Worm (Caenorhabditis elegans) whole organism, late embryonic: ENCODE measurements around the gene pap-2.

Source experiments
- C08G9.2 ChIP-seq: sonication (generic microtip); optimal IDR thresholded peaks from 2 replicates; lab custom pipeline; 2016; ENCODE audit warnings: mild to moderate bottlenecking, missing genetic modification characterization, moderate library complexity, missing compliant biosample characterization
- C38D4.7 ChIP-seq: fragments of 200-800 bp; sonication (Bioruptor generic); optimal IDR thresholded peaks from 2 replicates; lab custom pipeline; 2018; ENCODE audit warnings: mild to moderate bottlenecking, missing genetic modification characterization, moderate library complexity, missing compliant biosample characterization
- F13H6.1 ChIP-seq: sonication (generic microtip); optimal IDR thresholded peaks from 2 replicates; lab custom pipeline; 2016; ENCODE audit warnings: missing genetic modification characterization, missing compliant biosample characterization
- K02D7.2 ChIP-seq: sonication (generic microtip); optimal IDR thresholded peaks from 2 replicates; lab custom pipeline; 2017; ENCODE audit warnings: mild to moderate bottlenecking, missing genetic modification characterization, missing compliant biosample characterization
- Y22D7AL.16 ChIP-seq: sonication (generic microtip); optimal IDR thresholded peaks from 2 replicates; lab custom pipeline; 2016; ENCODE audit warnings: missing genetic modification characterization, missing compliant biosample characterization
- ahr-1 ChIP-seq: sonication (generic microtip); optimal IDR thresholded peaks from 2 replicates; lab custom pipeline; 2016; ENCODE audit warnings: missing genetic modification characterization, missing compliant biosample characterization
- ceh-14 ChIP-seq: sonication (generic microtip); optimal IDR thresholded peaks from 2 replicates; lab custom pipeline; 2016; ENCODE audit warnings: missing genotype, missing genetic modification characterization, missing compliant biosample characterization
- ceh-18 ChIP-seq: sonication (generic microtip); optimal IDR thresholded peaks from 2 replicates; lab custom pipeline; 2016; ENCODE audit warnings: missing genetic modification characterization, missing compliant biosample characterization
- ceh-2 ChIP-seq: sonication (generic microtip); optimal IDR thresholded peaks from 2 replicates; lab custom pipeline; 2016; ENCODE audit warnings: missing genotype, missing genetic modification characterization, missing compliant biosample characterization
- ceh-24 ChIP-seq: sonication (generic microtip); optimal IDR thresholded peaks from 2 replicates; lab custom pipeline; 2016; ENCODE audit warnings: mild to moderate bottlenecking, missing genetic modification characterization, missing compliant biosample characterization
- ceh-31 ChIP-seq: sonication (generic microtip); optimal IDR thresholded peaks from 2 replicates; lab custom pipeline; 2016; ENCODE audit warnings: missing genetic modification characterization, missing compliant biosample characterization
- ceh-34 ChIP-seq: sonication (generic microtip); optimal IDR thresholded peaks from 2 replicates; lab custom pipeline; 2016; ENCODE audit warnings: mild to moderate bottlenecking, missing genetic modification characterization, missing compliant biosample characterization
- ceh-48 ChIP-seq: sonication (generic microtip); optimal IDR thresholded peaks from 2 replicates; lab custom pipeline; 2016; ENCODE audit warnings: missing genetic modification characterization, inconsistent platforms, missing compliant biosample characterization
- che-1 ChIP-seq: sonication (generic microtip); optimal IDR thresholded peaks from 2 replicates; lab custom pipeline; 2016; ENCODE audit warnings: mild to moderate bottlenecking, missing genetic modification characterization, missing compliant biosample characterization
- dmd-4 ChIP-seq: sonication (generic microtip); optimal IDR thresholded peaks from 2 replicates; lab custom pipeline; 2016; ENCODE audit warnings: borderline replicate concordance, missing genetic modification characterization, missing compliant biosample characterization
- elt-2 ChIP-seq: sonication (generic microtip); optimal IDR thresholded peaks from 2 replicates; lab custom pipeline; 2016; ENCODE audit warnings: missing genetic modification reagents, missing genetic modification characterization, missing compliant biosample characterization
- elt-4 ChIP-seq: sonication (generic microtip); optimal IDR thresholded peaks from 2 replicates; lab custom pipeline; 2016; ENCODE audit warnings: missing genetic modification characterization, missing compliant biosample characterization
- ets-4 ChIP-seq: sonication (generic microtip); optimal IDR thresholded peaks from 2 replicates; lab custom pipeline; 2016; ENCODE audit warnings: missing genetic modification characterization, missing compliant biosample characterization
- eyg-1 ChIP-seq: sonication (generic microtip); optimal IDR thresholded peaks from 2 replicates; lab custom pipeline; 2016; ENCODE audit warnings: missing genotype, missing genetic modification characterization, missing compliant biosample characterization
- fax-1 ChIP-seq: sonication (generic microtip); optimal IDR thresholded peaks from 2 replicates; lab custom pipeline; 2016; ENCODE audit warnings: missing genotype, missing genetic modification characterization, missing compliant biosample characterization
- fkh-6 ChIP-seq: sonication (generic microtip); optimal IDR thresholded peaks from 2 replicates; lab custom pipeline; 2016; ENCODE audit warnings: missing genetic modification characterization, missing compliant biosample characterization
- gmeb-2 ChIP-seq: sonication (generic microtip); optimal IDR thresholded peaks from 2 replicates; lab custom pipeline; 2016; ENCODE audit warnings: missing genetic modification characterization, inconsistent platforms, missing compliant biosample characterization
- hlh-15 ChIP-seq: sonication (generic microtip); optimal IDR thresholded peaks from 2 replicates; lab custom pipeline; 2016; ENCODE audit warnings: missing genetic modification characterization, missing compliant biosample characterization
- hlh-30 ChIP-seq: sonication (generic microtip); optimal IDR thresholded peaks from 2 replicates; lab custom pipeline; 2017; ENCODE audit warnings: antibody characterized with exemption, missing genetic modification characterization, missing compliant biosample characterization; ENCODE audit not compliant: insufficient read depth
- hlh-6 ChIP-seq: sonication (generic microtip); optimal IDR thresholded peaks from 2 replicates; lab custom pipeline; 2016; ENCODE audit warnings: missing genotype, missing genetic modification characterization, missing compliant biosample characterization
- hlh-8 ChIP-seq: sonication (generic microtip); optimal IDR thresholded peaks from 2 replicates; lab custom pipeline; 2016; ENCODE audit warnings: missing genotype, missing genetic modification characterization, missing compliant biosample characterization
- lim-6 ChIP-seq: sonication (generic microtip); optimal IDR thresholded peaks from 2 replicates; lab custom pipeline; 2016; ENCODE audit warnings: missing genetic modification characterization, missing compliant biosample characterization
- lin-11 ChIP-seq: fragments of 200-800 bp; sonication (Bioruptor generic); optimal IDR thresholded peaks from 2 replicates; lab custom pipeline; 2018; ENCODE audit warnings: mild to moderate bottlenecking, missing genetic modification characterization, missing compliant biosample characterization
- madf-2 ChIP-seq: sonication (generic microtip); optimal IDR thresholded peaks from 2 replicates; lab custom pipeline; 2017; ENCODE audit warnings: missing genetic modification characterization, missing compliant biosample characterization
- mec-3 ChIP-seq: sonication (generic microtip); optimal IDR thresholded peaks from 2 replicates; lab custom pipeline; 2016; ENCODE audit warnings: borderline replicate concordance, missing genetic modification characterization, missing compliant biosample characterization
- nfya-1 ChIP-seq: sonication (generic microtip); optimal IDR thresholded peaks from 2 replicates; lab custom pipeline; 2017; ENCODE audit warnings: missing genetic modification characterization, mild to moderate bottlenecking, missing compliant biosample characterization, antibody characterized with exemption, moderate library complexity
- nhr-232 ChIP-seq: sonication (generic microtip); optimal IDR thresholded peaks from 2 replicates; lab custom pipeline; 2016; ENCODE audit warnings: missing genetic modification characterization, missing compliant biosample characterization
- pha-2 ChIP-seq: sonication (generic microtip); optimal IDR thresholded peaks from 2 replicates; lab custom pipeline; 2017; ENCODE audit warnings: mild to moderate bottlenecking, missing genetic modification characterization, missing compliant biosample characterization
- ref-2 ChIP-seq: sonication (generic microtip); optimal IDR thresholded peaks from 2 replicates; lab custom pipeline; 2016; ENCODE audit warnings: missing genetic modification characterization, missing compliant biosample characterization
- rnt-1 ChIP-seq: sonication (generic microtip); optimal IDR thresholded peaks from 2 replicates; lab custom pipeline; 2016; ENCODE audit warnings: missing genetic modification characterization, missing compliant biosample characterization
- sdc-2 ChIP-seq: sonication (generic microtip); optimal IDR thresholded peaks from 2 replicates; lab custom pipeline; 2016; ENCODE audit warnings: missing genotype, missing genetic modification characterization, missing compliant biosample characterization
- tbx-2 ChIP-seq: sonication (generic microtip); optimal IDR thresholded peaks from 2 replicates; lab custom pipeline; 2016; ENCODE audit warnings: missing genetic modification characterization, missing compliant biosample characterization
- tbx-7 ChIP-seq: sonication (generic microtip); optimal IDR thresholded peaks from 2 replicates; lab custom pipeline; 2016; ENCODE audit warnings: missing genotype, missing genetic modification characterization, missing compliant biosample characterization
- unc-42 ChIP-seq: sonication (generic microtip); optimal IDR thresholded peaks from 2 replicates; lab custom pipeline; 2016; ENCODE audit warnings: missing genotype, missing genetic modification characterization, missing compliant biosample characterization
- zip-5 ChIP-seq: sonication (generic microtip); optimal IDR thresholded peaks from 2 replicates; lab custom pipeline; 2016; ENCODE audit warnings: missing genetic modification characterization, missing compliant biosample characterization

The pap-2 gene

ce11 chrII:9592737-9593136 is 16.5 kb downstream of the pap-2 start, which contains the start of gene parp-2:
parp-2 (plus strand) TSS chrII:9593037.
- TF ChIP-seq ceh-14 (tag; lab: Kevin White, UChicago) (no peak), lim-6 (tag; lab: Kevin White, UChicago) (no peak), lin-11 (tag; lab: Kevin White, UChicago) (no peak), elt-2 (tag; lab: Kevin White, UChicago) (no peak), hlh-15 (no peak), C38D4.7 (GFP tag; lab: Kevin White, UChicago) (no peak), Y22D7AL.16 (tag; lab: Kevin White, UChicago) (no peak), ceh-24 (tag; lab: Kevin White, UChicago) (no peak), madf-2 (tag; lab: Kevin White, UChicago) (no peak), tbx-7 (tag; lab: Kevin White, UChicago) (no peak), hlh-8 (no peak), gmeb-2 (no peak), pha-2 (tag; lab: Kevin White, UChicago) (no peak), tbx-2 (tag; lab: Kevin White, UChicago) (no peak), hlh-6 (no peak)

- no peak for TF ChIP-seq che-1 (tag; lab: Kevin White, UChicago)
- TF ChIP-seq hlh-6, result peak; percentile 74
- peak; percentile 93 for TF ChIP-seq ceh-2 (tag; lab: Kevin White, UChicago)
- no peak for TF ChIP-seq K02D7.2 (tag; lab: Kevin White, UChicago)
- TF ChIP-seq hlh-8, result peak; percentile 60
- TF ChIP-seq unc-42 (tag; lab: Kevin White, UChicago), result peak; percentile 13
- no peak for TF ChIP-seq dmd-4 (tag; lab: Kevin White, UChicago)
- peak; percentile 78 for TF ChIP-seq zip-5
- peak; percentile 27 for TF ChIP-seq fax-1 (tag; lab: Kevin White, UChicago)
- no peak for TF ChIP-seq elt-4
- TF ChIP-seq ahr-1 (tag; lab: Kevin White, UChicago), result peak; percentile 48
- peak; percentile 71 for TF ChIP-seq tbx-2 (tag; lab: Kevin White, UChicago)
- TF ChIP-seq ceh-34 (tag; lab: Kevin White, UChicago), result peak; percentile 18
- TF ChIP-seq nfya-1 (tag; lab: Kevin White, UChicago), result peak; percentile 1
- peak; percentile 93 for TF ChIP-seq C08G9.2 (tag; lab: Kevin White, UChicago)
- TF ChIP-seq ceh-14 (tag; lab: Kevin White, UChicago), result no peak
- no peak for TF ChIP-seq ceh-18 (tag; lab: Kevin White, UChicago)
- no peak for TF ChIP-seq hlh-30
- TF ChIP-seq C38D4.7 (GFP tag; lab: Kevin White, UChicago), result no peak
- no peak for TF ChIP-seq lim-6 (tag; lab: Kevin White, UChicago)
- peak; percentile 56 for TF ChIP-seq elt-2 (tag; lab: Kevin White, UChicago)
- peak; percentile 30 for TF ChIP-seq mec-3 (tag; lab: Kevin White, UChicago)
- peak; percentile 92 for TF ChIP-seq tbx-7 (tag; lab: Kevin White, UChicago)
- TF ChIP-seq fkh-6 (tag; lab: Kevin White, UChicago), result peak; percentile 45
- peak; percentile 1 for TF ChIP-seq eyg-1 (tag; lab: Kevin White, UChicago)
- peak; percentile 52 for TF ChIP-seq F13H6.1 (tag; lab: Kevin White, UChicago)
- TF ChIP-seq ets-4 (tag; lab: Kevin White, UChicago), result peak; percentile 89
- TF ChIP-seq sdc-2, result peak; percentile 32
- peak; percentile 58 for TF ChIP-seq rnt-1
- TF ChIP-seq ref-2 (tag; lab: Kevin White, UChicago), result peak; percentile 81
- no peak for TF ChIP-seq ceh-48 (tag; lab: Kevin White, UChicago)
- peak; percentile 92 for TF ChIP-seq ceh-31 (tag; lab: Kevin White, UChicago)
Measured at ce11 chrII:9591071-9591470, 18.1 kb downstream of the pap-2 start, which contains the start of the genes E02H1.1 and tag-124. E02H1.1 (minus strand) TSS chrII:9591164. tag-124 (plus strand) TSS chrII:9591292.

- TF ChIP-seq nhr-232, result no peak
Measured at ce11 chrII:9589667-9590066, 19.5 kb downstream of the pap-2 start, which contains the start of gene eral-1. eral-1 (minus strand) TSS chrII:9589767.
